1 fruit fly cellular context compared by ENCODE assay signal in the genomic region with DNA sequence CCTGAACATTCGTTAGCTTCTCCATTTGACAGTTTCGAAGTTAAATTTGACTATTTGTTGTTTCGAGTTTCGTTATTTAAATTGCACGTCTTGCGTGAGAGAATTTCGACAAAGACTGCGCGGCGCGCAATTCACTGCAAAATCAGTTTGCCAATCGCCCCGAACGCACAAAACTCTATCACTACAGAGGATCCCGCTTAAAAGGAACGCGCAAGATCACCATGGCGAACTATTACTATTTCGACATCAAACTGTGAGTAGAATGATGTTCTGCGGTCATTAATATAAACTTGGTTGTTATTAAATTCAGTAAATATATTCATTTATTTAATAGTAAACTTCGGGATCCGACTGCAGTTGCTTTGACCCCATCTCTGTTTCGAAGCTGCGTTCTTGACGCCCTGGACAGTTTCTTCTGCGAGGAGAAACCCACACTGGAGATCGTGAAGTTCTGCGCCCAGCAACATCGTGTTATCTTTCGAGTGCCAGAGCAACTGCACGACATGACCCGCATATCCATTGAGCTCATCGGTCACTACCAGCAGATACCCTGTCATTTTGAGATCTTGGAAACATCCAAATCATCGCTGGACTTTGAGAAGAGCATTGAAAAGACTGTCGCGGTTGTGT.
A peak's percentile ranks its signal among the peaks of the same experiment; 100 is the strongest.
TF ChIP-seq lines count a peak whose summit lies in the region.

Rpp14b (plus strand) TSS at position 43 of the 630 bp plus-strand sequence.
spn-A (minus strand) TSS at position 123 of the 630 bp plus-strand sequence.

TF ChIP-seq in whole organism, embryonic, 481 proteins besides CTCF, POLR2A, EP300 and RAD21 (continued from another document):
- TF ChIP-seq gcm (GFP tag; optimal IDR thresholded peaks at IDR 0.05; lab: Kevin White, UChicago) = peak; percentile 89
- TF ChIP-seq Bteb2 (GFP tag; optimal IDR thresholded peaks at IDR 0.05; lab: Kevin White, UChicago) = no peak
- TF ChIP-seq Jarid2 (GFP tag; optimal IDR thresholded peaks at IDR 0.05; lab: Kevin White, UChicago) = no peak
- no peak for TF ChIP-seq Fer2 (tag; optimal IDR thresholded peaks at IDR 0.05; lab: Kevin White, UChicago)
- TF ChIP-seq Gsc (GFP tag; IDR thresholded peaks at IDR 0.05; lab: Robert Waterston, UW) = no peak
- TF ChIP-seq odd (GFP tag; optimal IDR thresholded peaks at IDR 0.05; lab: Kevin White, UChicago) = no peak
- peak in 1 of 2 experiments; percentile 5 for TF ChIP-seq Pdp1 (GFP tag; optimal IDR thresholded peaks at IDR 0.05; lab: Kevin White, UChicago)
- no peak for TF ChIP-seq ewg (GFP tag; optimal IDR thresholded peaks at IDR 0.05; lab: Kevin White, UChicago)
- TF ChIP-seq dm (GFP tag; optimal IDR thresholded peaks at IDR 0.05; lab: Kevin White, UChicago) = no peak
- TF ChIP-seq YL-1 (GFP tag; optimal IDR thresholded peaks at IDR 0.05; lab: Kevin White, UChicago) = peak; percentile 43
- no peak for TF ChIP-seq Blimp-1 (GFP tag; optimal IDR thresholded peaks at IDR 0.05; lab: Kevin White, UChicago)
- TF ChIP-seq chn (GFP tag; optimal IDR thresholded peaks at IDR 0.05; lab: Kevin White, UChicago) = no peak
- TF ChIP-seq Nf-YA (GFP tag; IDR thresholded peaks at IDR 0.05; lab: Robert Waterston, UW) = no peak
- no peak for TF ChIP-seq Ets97D (GFP tag; optimal IDR thresholded peaks at IDR 0.05; lab: Kevin White, UChicago)
- no peak for TF ChIP-seq gsb-n (tag; optimal IDR thresholded peaks at IDR 0.05; lab: Kevin White, UChicago)
- TF ChIP-seq pho (GFP tag; optimal IDR thresholded peaks at IDR 0.05; lab: Kevin White, UChicago) = no peak
- TF ChIP-seq CG18262 (tag; optimal IDR thresholded peaks at IDR 0.05; lab: Kevin White, UChicago) = no peak
- TF ChIP-seq CG15479 (GFP tag; optimal IDR thresholded peaks at IDR 0.05; lab: Kevin White, UChicago) = peak; percentile 81
- TF ChIP-seq Fer1 (GFP tag; optimal IDR thresholded peaks at IDR 0.05; lab: Kevin White, UChicago) = no peak
- no peak for TF ChIP-seq pnt (GFP tag; optimal IDR thresholded peaks at IDR 0.05; lab: Kevin White, UChicago)
- TF ChIP-seq CG17359 (tag; optimal IDR thresholded peaks at IDR 0.05; lab: Kevin White, UChicago) = no peak
- TF ChIP-seq ttk (GFP tag; IDR thresholded peaks at IDR 0.05; lab: Robert Waterston, UW) = no peak
- TF ChIP-seq lola (GFP tag; optimal IDR thresholded peaks at IDR 0.05; lab: Kevin White, UChicago) = no peak
- no peak for TF ChIP-seq CG6654 (GFP tag; optimal IDR thresholded peaks at IDR 0.05; lab: Kevin White, UChicago)
